Worm (Caenorhabditis elegans) whole organism, mixed stage, embryonic: ENCODE data around the gene cdc-42.

ENCODE experiments used
- blmp-1 ChIP-seq: fragments of 150-350 bp; optimal IDR thresholded peaks from 2 replicates; lab custom pipeline; 2014; ENCODE audit warnings: missing biosample characterization, missing genetic modification characterization
- ces-1 ChIP-seq: fragments of 150-350 bp; optimal IDR thresholded peaks from 2 replicates; lab custom pipeline; 2014; ENCODE audit warnings: missing biosample characterization, missing genetic modification reagents, missing genetic modification characterization
- drap-1 ChIP-seq: fragments of 200-800 bp; sonication (Bioruptor generic); optimal IDR thresholded peaks from 3 replicates; lab custom pipeline; 2018; ENCODE audit warnings: mild to moderate bottlenecking, missing genetic modification characterization, missing compliant biosample characterization
- lin-13 ChIP-seq: fragments of 150-350 bp; optimal IDR thresholded peaks from 2 replicates; lab custom pipeline; 2014; ENCODE audit warnings: missing biosample characterization, missing genetic modification characterization
- nhr-12 ChIP-seq: fragments of 150-350 bp; optimal IDR thresholded peaks from 2 replicates; lab custom pipeline; 2014; ENCODE audit warnings: missing biosample characterization, missing genetic modification characterization
- nhr-76 ChIP-seq: sonication (generic microtip); optimal IDR thresholded peaks from 2 replicates; lab custom pipeline; 2017; ENCODE audit warnings: missing biosample characterization, missing genetic modification characterization
- unc-62 ChIP-seq: fragments of 150-350 bp; optimal IDR thresholded peaks from 2 replicates; lab custom pipeline; 2014; ENCODE audit warnings: missing biosample characterization, missing genetic modification reagents, missing genetic modification characterization

- no peak for TF ChIP-seq blmp-1 (tag; lab: Kevin White, UChicago)
- TF ChIP-seq ces-1 (GFP tag; lab: Kevin White, UChicago) = no peak
- TF ChIP-seq nhr-76 (tag; lab: Kevin White, UChicago) = no peak
- TF ChIP-seq lin-13 (tag; lab: Kevin White, UChicago) = no peak
- no peak for TF ChIP-seq unc-62 (GFP tag; lab: Kevin White, UChicago)
- TF ChIP-seq nhr-12 = no peak
- TF ChIP-seq drap-1 (GFP tag; lab: Kevin White, UChicago) = no peak
Observed at ce11 chrII:7651171-7651570, 34.9 kb downstream of the cdc-42 start, which contains the start of gene pde-4.
